Worm (Caenorhabditis elegans): ENCODE measurements around the gene szy-20.

The szy-20 gene

DNA sequence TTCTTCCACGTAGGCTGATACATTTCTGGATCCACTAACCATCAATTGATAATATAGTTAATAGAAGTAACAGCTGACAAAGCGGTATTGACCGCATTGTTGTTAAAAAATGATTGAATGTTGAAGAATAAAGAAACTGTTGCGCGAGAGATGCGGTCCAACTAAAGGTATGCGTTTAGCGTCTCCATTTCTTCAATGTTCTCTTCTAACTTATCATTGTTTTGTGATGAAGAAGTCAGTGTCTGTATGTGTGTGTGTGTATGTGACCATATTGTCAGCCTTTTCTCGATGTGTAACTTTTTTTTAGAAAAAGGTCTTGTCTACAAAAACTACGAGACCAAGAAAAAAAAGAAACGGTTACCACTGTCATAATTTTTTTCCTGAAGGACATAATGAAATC lies 42.7 kb downstream of the szy-20 start, which contains the start of gene B0457.2:
TSS of gene B0457.2 (minus strand) at position 101 of the 400 bp plus-strand sequence.
- TF ChIP-seq nhr-25 (tag; optimal IDR thresholded peaks at IDR 0.05) (peak; percentile 16), nhr-76 (tag; optimal IDR thresholded peaks at IDR 0.05) (no peak), fkh-10 (GFP tag; optimal IDR thresholded peaks at IDR 0.05) (no peak), elt-3 (tag; optimal IDR thresholded peaks at IDR 0.05) (no peak), nhr-77 (tag; optimal IDR thresholded peaks at IDR 0.05) (no peak), R02D3.7 (tag; optimal IDR thresholded peaks at IDR 0.05) (no peak), ztf-11 (tag; optimal IDR thresholded peaks at IDR 0.05) (no peak), mml-1 (tag; optimal IDR thresholded peaks at IDR 0.05) (no peak)

DNA sequence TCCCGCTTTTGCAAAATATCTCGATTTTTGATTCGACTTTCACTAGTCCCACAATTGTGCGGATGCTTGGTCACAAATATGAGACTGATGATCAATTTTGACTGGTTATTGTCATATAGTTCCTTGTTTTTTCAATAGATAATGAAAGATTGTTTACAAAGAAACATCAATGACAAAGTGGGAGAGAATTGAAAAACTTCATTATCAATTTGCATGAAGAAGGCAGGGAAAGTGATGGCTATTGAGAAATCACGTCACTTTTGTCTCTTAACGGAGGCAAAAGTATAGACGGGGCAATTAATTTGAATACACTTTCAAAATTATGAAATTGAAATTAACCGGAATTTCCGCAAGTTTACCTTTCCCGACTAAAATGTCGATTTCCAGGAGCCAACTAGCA lies 45.9 kb downstream of the szy-20 start:
- peak; percentile 62 for TF ChIP-seq pqm-1 (tag; optimal IDR thresholded peaks at IDR 0.05)
- TF ChIP-seq nhr-77 (tag; optimal IDR thresholded peaks at IDR 0.05): no peak
- TF ChIP-seq fkh-10 (GFP tag; optimal IDR thresholded peaks at IDR 0.05): no peak
- peak; percentile 39 for TF ChIP-seq elt-2 (tag; optimal IDR thresholded peaks at IDR 0.05)

DNA sequence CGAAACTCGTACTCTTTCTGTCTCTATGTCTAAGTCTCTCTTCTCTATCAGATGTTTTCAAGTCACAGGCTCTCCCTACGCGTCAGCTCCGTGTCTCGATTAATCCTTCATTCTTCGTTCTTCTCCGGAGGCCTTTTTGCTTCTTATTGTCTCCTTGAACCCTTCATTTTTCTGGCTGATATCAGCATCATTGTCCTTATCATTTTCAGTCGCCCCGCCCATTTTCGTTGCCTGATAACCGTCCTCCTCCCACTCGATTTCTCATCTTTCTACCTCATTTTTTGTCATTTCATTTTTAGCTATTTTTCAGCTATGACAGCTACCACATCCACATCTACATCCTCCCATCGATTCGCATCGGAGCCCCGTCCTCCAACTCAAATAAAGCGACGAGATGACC lies 47.0 kb downstream of the szy-20 start, which contains the start of gene B0457.6:
TSS of gene B0457.6 (plus strand) at position 284 of the 400 bp plus-strand sequence.
- TF ChIP-seq nhr-76 (tag; optimal IDR thresholded peaks at IDR 0.05) (no peak), zag-1 (tag; optimal IDR thresholded peaks at IDR 0.05) (no peak), nhr-67 (tag; optimal IDR thresholded peaks at IDR 0.05) (no peak), pqm-1 (tag; optimal IDR thresholded peaks at IDR 0.05) (peak; percentile 70), lin-39 (tag; optimal IDR thresholded peaks at IDR 0.05) (peak; percentile 43), ceh-28 (tag; optimal IDR thresholded peaks at IDR 0.05) (no peak), R02D3.7 (tag; optimal IDR thresholded peaks at IDR 0.05) (no peak), ama-1 (optimal IDR thresholded peaks at IDR 0.05) (no peak), lsy-12 (tag; optimal IDR thresholded peaks at IDR 0.05) (no peak), egl-5 (tag; optimal IDR thresholded peaks at IDR 0.05) (no peak), nhr-23 (tag; optimal IDR thresholded peaks at IDR 0.05) (no peak), hmg-11 (tag; optimal IDR thresholded peaks at IDR 0.05) (peak; percentile 36), nhr-12 (tag; optimal IDR thresholded peaks at IDR 0.05) (no peak), aly-2 (tag; optimal IDR thresholded peaks at IDR 0.05) (no peak), fos-1 (tag; optimal IDR thresholded peaks at IDR 0.05) (no peak), nfya-1 (tag; optimal IDR thresholded peaks at IDR 0.05; ENCODE audit: insufficient read depth) (peak; percentile 45), elt-2 (tag; optimal IDR thresholded peaks at IDR 0.05) (peak; percentile 77), lin-15B (tag; optimal IDR thresholded peaks at IDR 0.05) (no peak)

DNA sequence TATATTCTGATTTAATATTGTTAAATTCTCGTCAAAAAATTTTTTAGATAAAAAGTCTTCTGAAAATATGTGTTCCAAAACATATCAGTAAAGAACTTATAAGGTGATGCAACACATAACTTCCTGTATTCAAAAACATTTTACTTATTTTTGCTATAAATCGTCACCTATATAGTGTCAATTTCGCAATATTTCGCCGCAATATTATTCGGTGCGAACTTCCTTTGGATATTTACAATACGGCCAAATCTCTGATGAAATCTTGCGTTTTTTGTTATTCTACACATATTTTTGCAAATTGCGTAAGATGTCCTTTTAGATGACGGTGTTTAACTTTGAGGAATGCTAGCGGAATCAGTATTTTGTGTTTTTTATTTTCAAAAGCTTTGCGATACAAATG lies 47.7 kb downstream of the szy-20 start:
- TF ChIP-seq tbx-2 (tag; optimal IDR thresholded peaks at IDR 0.05) (no peak), egl-5 (tag; optimal IDR thresholded peaks at IDR 0.05) (no peak), mdl-1 (tag; optimal IDR thresholded peaks at IDR 0.05) (no peak), jun-1 (tag; optimal IDR thresholded peaks at IDR 0.05) (no peak), ceh-9 (tag; optimal IDR thresholded peaks at IDR 0.05) (no peak), nhr-28 (tag; optimal IDR thresholded peaks at IDR 0.05) (no peak), egl-27 (tag; optimal IDR thresholded peaks at IDR 0.05) (no peak), ceh-82 (tag; optimal IDR thresholded peaks at IDR 0.05) (no peak), hmg-11 (tag; optimal IDR thresholded peaks at IDR 0.05) (no peak), mml-1 (tag; optimal IDR thresholded peaks at IDR 0.05) (no peak), pha-4 (tag; optimal IDR thresholded peaks at IDR 0.05) (no peak), unc-39 (tag; optimal IDR thresholded peaks at IDR 0.05) (no peak), ceh-16 (tag; optimal IDR thresholded peaks at IDR 0.05) (no peak), elt-2 (tag; optimal IDR thresholded peaks at IDR 0.05) (no peak), eor-1 (tag; optimal IDR thresholded peaks at IDR 0.05) (no peak), zag-1 (tag; optimal IDR thresholded peaks at IDR 0.05) (no peak), aly-2 (tag; optimal IDR thresholded peaks at IDR 0.05) (no peak), nhr-43 (tag; optimal IDR thresholded peaks at IDR 0.05; ENCODE audit: poor library complexity, severe bottlenecking) (no peak)

DNA sequence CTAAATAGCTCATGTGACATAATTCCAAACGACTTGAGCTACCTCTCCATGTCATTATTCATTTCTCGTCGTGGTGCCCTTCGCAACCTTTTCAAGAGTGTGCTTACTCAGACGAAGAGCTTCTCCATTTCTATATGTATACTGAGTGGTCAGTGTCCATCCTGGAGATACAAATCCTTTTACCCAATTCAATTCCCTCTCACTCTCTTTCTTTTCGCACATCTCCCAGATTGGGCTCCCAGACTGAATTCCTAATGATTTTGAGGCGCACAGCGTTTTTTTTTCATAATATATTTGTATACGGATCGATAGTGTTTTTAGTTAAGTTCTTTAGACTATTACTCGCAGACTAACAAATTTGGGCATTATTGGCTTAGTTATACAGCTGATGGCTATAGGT lies 48.2 kb downstream of the szy-20 start:
- TF ChIP-seq nhr-25 (tag; optimal IDR thresholded peaks at IDR 0.05): no peak
- no peak for TF ChIP-seq sea-2 (GFP tag; optimal IDR thresholded peaks at IDR 0.05)
- no peak for TF ChIP-seq daf-12 (tag; optimal IDR thresholded peaks at IDR 0.05)
- TF ChIP-seq lsy-12 (tag; optimal IDR thresholded peaks at IDR 0.05): no peak
- TF ChIP-seq nhr-11 (tag; optimal IDR thresholded peaks at IDR 0.05): no peak
- no peak for TF ChIP-seq ztf-4 (tag; optimal IDR thresholded peaks at IDR 0.05)
- no peak for TF ChIP-seq nhr-237 (tag; optimal IDR thresholded peaks at IDR 0.05)
- no peak for TF ChIP-seq nhr-43 (tag; optimal IDR thresholded peaks at IDR 0.05; ENCODE audit: poor library complexity, severe bottlenecking)
